Worm (Caenorhabditis elegans) whole organism, L4 larva: ENCODE measurements around the gene abce-1.

Experiments
- F10B5.3 ChIP-seq: sonication (generic microtip); optimal IDR thresholded peaks from 2 replicates; lab custom pipeline; 2016; ENCODE audit warnings: mild to moderate bottlenecking, missing genetic modification characterization, missing compliant biosample characterization
- F26F4.8 ChIP-seq: fragments of 200-800 bp; sonication (Bioruptor generic); conservative IDR thresholded peaks from 2 replicates; pipeline ENCODE4 v1.3.6; 2022; ENCODE audit warnings: missing genetic modification characterization, missing compliant biosample characterization
- F37D6.2 ChIP-seq: sonication (generic microtip); optimal IDR thresholded peaks from 2 replicates; lab custom pipeline; 2016; ENCODE audit warnings: mild to moderate bottlenecking, missing genetic modification characterization, missing compliant biosample characterization
- F44E2.7 ChIP-seq: fragments of 200-800 bp; sonication (Bioruptor generic); IDR thresholded peaks from 2 replicates; pipeline ENCODE4 v2.1.2; 2022; ENCODE audit warnings: missing genetic modification characterization, missing compliant biosample characterization
- F49E8.2 ChIP-seq: sonication (generic microtip); optimal IDR thresholded peaks from 2 replicates; lab custom pipeline; 2016; ENCODE audit warnings: missing compliant biosample characterization, mild to moderate bottlenecking, missing genetic modification characterization, borderline replicate concordance
- R02D3.7 ChIP-seq: fragments of 150-350 bp; sonication (generic microtip); optimal IDR thresholded peaks from 3 replicates; lab custom pipeline; 2014; ENCODE audit warnings: missing biosample characterization, missing genetic modification characterization
- T26A8.4 ChIP-seq: fragments of 200-800 bp; sonication (Bioruptor generic); IDR thresholded peaks from 2 replicates; pipeline ENCODE4 v1.3.6; 2022; ENCODE audit warnings: missing genetic modification characterization, missing compliant biosample characterization
- Y48G9A.11 ChIP-seq: fragments of 200-800 bp; sonication (Bioruptor generic); IDR thresholded peaks from 2 replicates; pipeline ENCODE4 v1.3.6; 2022; ENCODE audit warnings: missing genetic modification reagents, missing genetic modification characterization, missing compliant biosample characterization
- Y5F2A.4 ChIP-seq: fragments of 200-800 bp; sonication (Bioruptor generic); optimal IDR thresholded peaks from 2 replicates; lab custom pipeline; 2018; ENCODE audit warnings: mild to moderate bottlenecking, missing genetic modification characterization, missing compliant biosample characterization
- ZK546.5 ChIP-seq, 2 experiments: sonication (generic microtip); optimal IDR thresholded peaks; 2 replicates each; lab custom pipeline; 2017; ENCODE audit warnings: missing biosample characterization in 2 of 2, missing genetic modification characterization in 2 of 2
- aha-1 ChIP-seq: fragments of 150-350 bp; peaks from one replicate; lab custom pipeline; 2014; ENCODE audit warnings: missing biosample characterization, missing genetic modification characterization
- attf-4 ChIP-seq: sonication (generic microtip); optimal IDR thresholded peaks from 3 replicates; lab custom pipeline; 2017; ENCODE audit warnings: missing biosample characterization, missing genetic modification characterization
- ceh-20 ChIP-seq: fragments of 200-800 bp; sonication (Bioruptor generic); IDR thresholded peaks from 2 replicates; pipeline ENCODE4 v1.3.6; 2022; ENCODE audit warnings: missing genetic modification reagents, missing genetic modification characterization, missing compliant biosample characterization
- ceh-44 ChIP-seq: fragments of 200-800 bp; sonication (Bioruptor generic); IDR thresholded peaks from 2 replicates; pipeline ENCODE4 v1.3.6; 2022; ENCODE audit warnings: missing genetic modification reagents, missing genetic modification characterization, missing compliant biosample characterization
- ceh-62 ChIP-seq: sonication (generic microtip); optimal IDR thresholded peaks from 2 replicates; lab custom pipeline; 2017; ENCODE audit warnings: missing biosample characterization, missing genetic modification characterization
- daf-19 ChIP-seq: fragments of 200-800 bp; sonication (Bioruptor generic); conservative IDR thresholded peaks from 2 replicates; pipeline ENCODE4 v1.3.6; 2022; ENCODE audit warnings: missing genetic modification characterization, missing compliant biosample characterization
- daf-8 ChIP-seq: fragments of 200-800 bp; sonication (Bioruptor generic); IDR thresholded peaks from 2 replicates; pipeline ENCODE4 v1.3.6; 2022; ENCODE audit warnings: missing genetic modification characterization, missing compliant biosample characterization
- dpl-1 ChIP-seq: fragments of 150-350 bp; optimal IDR thresholded peaks from 2 replicates; lab custom pipeline; 2014; ENCODE audit warnings: missing biosample characterization, missing genetic modification reagents, missing genetic modification characterization
- duxl-1 ChIP-seq: sonication (generic microtip); optimal IDR thresholded peaks from 2 replicates; lab custom pipeline; 2016; ENCODE audit warnings: mild to moderate bottlenecking, missing genetic modification characterization, moderate library complexity, missing compliant biosample characterization; ENCODE audit not compliant: poor library complexity
- dve-1 ChIP-seq: sonication (generic microtip); optimal IDR thresholded peaks from 2 replicates; lab custom pipeline; 2017; ENCODE audit warnings: antibody characterized with exemption, mild to moderate bottlenecking, missing genetic modification characterization, missing compliant biosample characterization; ENCODE audit not compliant: insufficient read depth
- gei-8 ChIP-seq: fragments of 200-800 bp; sonication (Bioruptor generic); optimal IDR thresholded peaks from 2 replicates; lab custom pipeline; 2018; ENCODE audit warnings: mild to moderate bottlenecking, missing genetic modification characterization, missing compliant biosample characterization
- hlh-11 ChIP-seq: fragments of 200-800 bp; sonication (Bioruptor generic); optimal IDR thresholded peaks from 2 replicates; lab custom pipeline; 2018; ENCODE audit warnings: mild to moderate bottlenecking, missing genetic modification characterization, missing compliant biosample characterization
- jun-1 ChIP-seq: fragments of 150-350 bp; optimal IDR thresholded peaks from 2 replicates; lab custom pipeline; 2014; ENCODE audit warnings: missing biosample characterization, missing genetic modification reagents, missing genetic modification characterization
- lin-38 ChIP-seq: fragments of 200-800 bp; sonication (Bioruptor generic); IDR thresholded peaks from 2 replicates; pipeline ENCODE4 v1.3.6; 2022; ENCODE audit warnings: missing genetic modification reagents, missing genetic modification characterization, missing compliant biosample characterization
- lin-39 ChIP-seq: fragments of 150-350 bp; optimal IDR thresholded peaks from 2 replicates; lab custom pipeline; 2014; ENCODE audit warnings: missing biosample characterization, missing genetic modification reagents, missing genetic modification characterization
- lsy-2 ChIP-seq, 2 experiments: fragments of 150-350 bp in 1 of 2; sonication (generic microtip) in 1 of 2; optimal IDR thresholded peaks; 2 replicates each; lab custom pipeline; 2014 to 2017; ENCODE audit warnings: missing biosample characterization in 2 of 2, missing genetic modification characterization in 2 of 2
- madf-5 ChIP-seq, 2 experiments: fragments of 200-800 bp; sonication (Bioruptor generic); IDR thresholded peaks; 2 replicates each; pipeline ENCODE4 v1.3.6; 2022; ENCODE audit warnings: missing compliant biosample characterization in 2 of 2, missing genetic modification characterization in 2 of 2
- mdl-1 ChIP-seq, 2 experiments: fragments of 150-350 bp in 1 of 2; sonication (generic microtip) in 1 of 2; optimal IDR thresholded peaks; 2 replicates each; lab custom pipeline; 2014 to 2017; ENCODE audit warnings: missing biosample characterization in 2 of 2, missing genetic modification characterization in 2 of 2
- mdt-29 ChIP-seq: fragments of 200-800 bp; sonication (Bioruptor generic); IDR thresholded peaks from 2 replicates; pipeline ENCODE4 v1.3.6; 2022; ENCODE audit warnings: missing genetic modification reagents, missing genetic modification characterization, missing compliant biosample characterization
- mes-2 ChIP-seq: sonication (generic microtip); optimal IDR thresholded peaks from 2 replicates; lab custom pipeline; 2016; ENCODE audit warnings: missing genotype, mild to moderate bottlenecking, missing genetic modification characterization, missing compliant biosample characterization; ENCODE audit not compliant: poor library complexity, severe bottlenecking
- nhr-48 ChIP-seq: sonication (generic microtip); optimal IDR thresholded peaks from 2 replicates; lab custom pipeline; 2016; ENCODE audit warnings: mild to moderate bottlenecking, missing genetic modification characterization, missing compliant biosample characterization
- pha-4 ChIP-seq, 2 experiments: fragments of 150-350 bp in 1 of 2; fragments of 200-800 bp in 1 of 2; sonication (Bioruptor generic) in 1 of 2; IDR thresholded peaks in 1 of 2; optimal IDR thresholded peaks in 1 of 2; 2 replicates each; pipeline versions ENCODE4 v1.3.6 to Lab custom; 2014 to 2022; ENCODE audit warnings: missing genetic modification characterization in 2 of 2, missing genetic modification reagents in 2 of 2, missing biosample characterization in 1 of 2, missing compliant biosample characterization in 1 of 2
- saeg-2 ChIP-seq: fragments of 200-800 bp; sonication (Bioruptor generic); IDR thresholded peaks from 2 replicates; pipeline ENCODE4 v1.3.6; 2022; ENCODE audit warnings: missing genetic modification reagents, missing genetic modification characterization, missing compliant biosample characterization
- snpc-4 ChIP-seq: fragments of 150-350 bp; optimal IDR thresholded peaks from 2 replicates; lab custom pipeline; 2014; ENCODE audit warnings: missing biosample characterization, missing genetic modification characterization
- spr-1 ChIP-seq: sonication (generic microtip); optimal IDR thresholded peaks from 2 replicates; lab custom pipeline; 2016; ENCODE audit warnings: mild to moderate bottlenecking, missing genetic modification characterization, missing compliant biosample characterization
- spr-3 ChIP-seq: fragments of 200-800 bp; sonication (Bioruptor generic); optimal IDR thresholded peaks from 2 replicates; lab custom pipeline; 2018; ENCODE audit warnings: mild to moderate bottlenecking, missing genetic modification characterization, missing compliant biosample characterization
- unc-39 ChIP-seq: sonication (generic microtip); optimal IDR thresholded peaks from 2 replicates; lab custom pipeline; 2017; ENCODE audit warnings: missing biosample characterization, missing genetic modification characterization
- ztf-11 ChIP-seq: fragments of 150-350 bp; optimal IDR thresholded peaks from 2 replicates; lab custom pipeline; 2014; ENCODE audit warnings: missing biosample characterization, missing genetic modification characterization
- ztf-7 ChIP-seq: fragments of 150-350 bp; optimal IDR thresholded peaks from 2 replicates; lab custom pipeline; 2014; ENCODE audit warnings: missing biosample characterization, missing genetic modification characterization

abce-1 gene

DNA sequence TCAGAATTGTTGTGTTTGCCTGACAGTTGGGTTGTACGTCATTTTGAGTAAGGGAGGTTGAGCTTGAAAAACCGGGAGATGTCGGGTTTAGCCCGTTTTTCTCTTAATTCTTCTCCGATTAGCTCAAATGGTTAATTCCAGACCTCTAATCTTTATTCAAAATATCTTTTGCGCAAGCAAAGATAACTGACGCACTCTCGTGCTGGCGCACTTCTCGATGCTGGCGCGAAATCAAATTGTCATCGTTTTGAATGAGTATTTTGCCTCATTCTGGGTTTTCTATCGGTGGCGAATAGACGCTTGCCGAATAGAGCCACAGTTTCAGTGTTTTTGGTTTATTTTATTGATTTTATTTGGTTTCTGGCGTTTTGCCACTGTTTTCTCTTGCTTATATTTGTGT is 7.0 kb downstream of the abce-1 start:
- TF ChIP-seq dpl-1 = peak; percentile 55
- no peak for TF ChIP-seq ceh-20 (GFP tag; lab: Robert Waterston, UW)
- no peak for TF ChIP-seq attf-4 (tag; lab: Kevin White, UChicago)
- no peak for TF ChIP-seq F44E2.7 (GFP tag; lab: Robert Waterston, UW)
- peak; percentile 46 for TF ChIP-seq mes-2 (tag; lab: Kevin White, UChicago)
- peak; percentile 79 for TF ChIP-seq lin-38 (GFP tag; lab: Robert Waterston, UW)

ce11 chrIII:13164902-13165301 is 11.3 kb downstream of the abce-1 start:
- peak; percentile 96 for TF ChIP-seq aha-1
- no peak for TF ChIP-seq ztf-7 (tag; lab: Kevin White, UChicago)
- TF ChIP-seq hlh-11 (tag; lab: Kevin White, UChicago) = no peak

ce11 chrIII:13169464-13169966 is 15.9 kb downstream of the abce-1 start, which contains the start of the genes snpc-1.2 and Y39E4B.5:
TSS of gene snpc-1.2 (minus strand) at chrIII:13169541.
TSS of gene Y39E4B.5 (plus strand) at chrIII:13169916.
- TF ChIP-seq R02D3.7 (tag; lab: Kevin White, UChicago) (no peak), aha-1 (peak; percentile 65), lin-39 (no peak)

DNA sequence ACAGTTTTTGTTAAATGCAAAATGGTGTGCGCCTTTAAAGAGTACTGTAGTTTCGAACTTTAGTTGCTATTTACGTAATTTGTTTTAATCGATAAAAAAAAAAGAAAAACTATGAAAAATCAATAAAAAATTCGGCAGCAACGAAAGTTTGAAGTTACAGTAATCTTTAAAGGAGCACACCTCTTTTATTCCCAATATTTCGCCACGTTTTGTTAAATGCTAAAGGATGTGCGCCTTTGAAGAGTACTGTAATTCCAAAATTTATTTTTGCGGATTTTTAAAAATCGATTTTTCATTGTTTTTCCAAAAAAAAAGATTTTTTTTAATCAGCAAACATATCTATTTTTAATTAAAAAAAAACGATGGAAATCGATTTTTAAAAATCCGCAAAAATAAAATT is 20.1 kb downstream of the abce-1 start:
- TF ChIP-seq lin-39 (no peak), ceh-62 (tag; lab: Kevin White, UChicago) (no peak), F37D6.2 (tag; lab: Kevin White, UChicago) (no peak), attf-4 (tag; lab: Kevin White, UChicago) (no peak), lin-38 (GFP tag; lab: Robert Waterston, UW) (no peak), jun-1 (no peak), nhr-48 (no peak), R02D3.7 (tag; lab: Kevin White, UChicago) (no peak), ztf-7 (tag; lab: Kevin White, UChicago) (no peak), mdt-29 (GFP tag; lab: Robert Waterston, UW) (no peak), ztf-11 (no peak), dpl-1 (no peak), F26F4.8 (GFP tag; lab: Robert Waterston, UW) (no peak), daf-8 (GFP tag; lab: Robert Waterston, UW) (no peak), spr-1 (tag; lab: Kevin White, UChicago) (no peak), F10B5.3 (tag; lab: Kevin White, UChicago) (no peak), unc-39 (tag; lab: Kevin White, UChicago) (no peak), aha-1 (no peak), gei-8 (GFP tag; lab: Kevin White, UChicago) (no peak), ceh-44 (GFP tag; lab: Robert Waterston, UW) (no peak)

DNA sequence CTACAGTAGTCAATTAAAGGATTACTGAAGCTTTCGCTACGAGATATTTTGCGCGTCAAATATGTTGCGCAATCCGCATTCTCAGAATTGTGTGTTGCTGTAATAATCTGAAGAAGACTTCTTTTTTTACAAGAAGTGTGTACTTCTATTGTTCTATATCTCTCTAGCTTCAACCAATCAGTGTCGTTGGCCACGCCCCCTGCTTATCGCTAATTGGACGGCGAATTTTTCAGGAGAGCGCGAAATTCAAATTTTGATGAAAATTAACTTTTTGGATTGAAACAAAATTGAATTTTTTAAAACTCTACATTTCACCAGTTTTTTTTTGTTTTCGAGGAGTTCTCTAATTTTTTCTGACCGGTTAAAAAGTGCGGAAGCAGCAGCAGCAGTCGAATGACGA is 23.3 kb downstream of the abce-1 start:
- TF ChIP-seq lsy-2 (tag; optimal IDR thresholded peaks at IDR 0.05; lab: Kevin White, UChicago) (no peak), Y5F2A.4 (no peak), mdl-1 (tag; optimal IDR thresholded peaks at IDR 0.05; lab: Kevin White, UChicago) (no peak), daf-19 (no peak), mes-2 (tag; lab: Kevin White, UChicago) (no peak), snpc-4 (tag; lab: Kevin White, UChicago) (no peak), pha-4 (GFP tag; IDR thresholded peaks at IDR 0.05; lab: Robert Waterston, UW) (no peak), pha-4 (tag; optimal IDR thresholded peaks at IDR 0.05; lab: Kevin White, UChicago) (no peak), madf-5 (GFP tag; IDR thresholded peaks at IDR 0.05; lab: Robert Waterston, UW) (no peak), dve-1 (no peak), saeg-2 (no peak), R02D3.7 (tag; lab: Kevin White, UChicago) (no peak), ZK546.5 (tag; optimal IDR thresholded peaks at IDR 0.05; lab: Kevin White, UChicago) (no peak), spr-3 (GFP tag; lab: Kevin White, UChicago) (no peak), Y48G9A.11 (no peak), F49E8.2 (tag; lab: Kevin White, UChicago) (no peak), T26A8.4 (GFP tag; lab: Robert Waterston, UW) (no peak), duxl-1 (no peak)
